Fruit fly (Drosophila melanogaster) whole organism, embryonic: ENCODE data around the gene CG31897.

Experiments used
- Bgb ChIP-seq: fragments of 200-800 bp; sonication (Bioruptor generic); IDR thresholded peaks from 2 replicates; pipeline ENCODE4 v1.3.6; 2022; ENCODE audit warnings: missing biosample characterization, missing genetic modification characterization; ENCODE audit not compliant: partially characterized antibody
- Blimp-1 ChIP-seq: fragments of 200-800 bp; sonication (Bioruptor generic); optimal IDR thresholded peaks from 3 replicates; lab custom pipeline; 2018; ENCODE audit warnings: missing biosample characterization, missing genetic modification characterization, mild to moderate bottlenecking, moderate library complexity, missing genetic modification reagents
- CG10321 ChIP-seq: fragments of 200-800 bp; sonication (Bioruptor generic); IDR thresholded peaks from 2 replicates; pipeline ENCODE4 v1.3.6; 2022; ENCODE audit warnings: missing biosample characterization, missing genetic modification characterization
- CG11504 ChIP-seq: fragments of 200-800 bp; sonication (Bioruptor generic); optimal IDR thresholded peaks from 3 replicates; lab custom pipeline; 2019; ENCODE audit warnings: missing biosample characterization, mild to moderate bottlenecking, missing genetic modification characterization, moderate library complexity
- CG11560 ChIP-seq: fragments of 200-800 bp; sonication (Bioruptor generic); IDR thresholded peaks from 3 replicates; pipeline ENCODE4 v1.3.6; 2022; ENCODE audit warnings: missing biosample characterization, missing genetic modification characterization
- CG11695 ChIP-seq: fragments of 200-800 bp; sonication (Bioruptor generic); IDR thresholded peaks from 3 replicates; pipeline ENCODE4 v1.3.6; 2022; ENCODE audit warnings: missing biosample characterization, missing genetic modification characterization
- CG12104 ChIP-seq: fragments of 200-800 bp; sonication (Bioruptor generic); optimal IDR thresholded peaks from 3 replicates; lab custom pipeline; 2016; ENCODE audit warnings: missing biosample characterization, missing genetic modification characterization
- CG15696 ChIP-seq: fragments of 200-800 bp; sonication (Bioruptor generic); optimal IDR thresholded peaks from 2 replicates; lab custom pipeline; 2019; ENCODE audit warnings: missing biosample characterization, mild to moderate bottlenecking, missing genetic modification characterization, moderate library complexity
- CG16815 ChIP-seq: fragments of 200-800 bp; sonication (Bioruptor generic); optimal IDR thresholded peaks from 3 replicates; lab custom pipeline; 2017; ENCODE audit warnings: missing biosample characterization, mild to moderate bottlenecking, missing genetic modification characterization
- CG18262 ChIP-seq: fragments of 200-800 bp; optimal IDR thresholded peaks from 3 replicates; lab custom pipeline; 2019; ENCODE audit warnings: missing biosample characterization, mild to moderate bottlenecking, missing genetic modification characterization, moderate library complexity
- CG34376 ChIP-seq: fragments of 200-800 bp; sonication (Bioruptor generic); optimal IDR thresholded peaks from 2 replicates; lab custom pipeline; 2018; ENCODE audit warnings: missing biosample characterization, mild to moderate bottlenecking, missing genetic modification characterization
- CG4404 ChIP-seq: fragments of 200-800 bp; sonication (Bioruptor generic); IDR thresholded peaks from 2 replicates; pipeline ENCODE4 v1.3.6; 2022; ENCODE audit warnings: missing biosample characterization, missing genetic modification characterization
- CG6791 ChIP-seq: fragments of 200-800 bp; sonication (Bioruptor generic); IDR thresholded peaks from 3 replicates; pipeline ENCODE4 v1.3.6; 2022; ENCODE audit warnings: missing biosample characterization, missing genetic modification characterization; ENCODE audit not compliant: partially characterized antibody
- CG8388 ChIP-seq: fragments of 200-800 bp; sonication (Bioruptor generic); optimal IDR thresholded peaks from 2 replicates; lab custom pipeline; 2019; ENCODE audit warnings: missing biosample characterization, mild to moderate bottlenecking, missing genetic modification characterization, moderate library complexity
- CG9817 ChIP-seq: fragments of 200-800 bp; sonication (Bioruptor generic); optimal IDR thresholded peaks from 2 replicates; lab custom pipeline; 2018; ENCODE audit warnings: missing biosample characterization, mild to moderate bottlenecking, missing genetic modification characterization, moderate library complexity
- CrebB ChIP-seq: fragments of 200-800 bp; sonication (Bioruptor generic); optimal IDR thresholded peaks from 3 replicates; lab custom pipeline; 2018; ENCODE audit warnings: missing biosample characterization, mild to moderate bottlenecking, missing genetic modification characterization
- Dll ChIP-seq: fragments of 200-800 bp; sonication (Bioruptor generic); IDR thresholded peaks from 4 replicates; pipeline ENCODE4 v1.3.6; 2022; ENCODE audit warnings: missing biosample characterization, missing genetic modification characterization; ENCODE audit not compliant: partially characterized antibody
- Ptx1 ChIP-seq: fragments of 200-800 bp; sonication (Bioruptor generic); IDR thresholded peaks from 2 replicates; pipeline ENCODE4 v1.3.6; 2022; ENCODE audit warnings: missing biosample characterization, missing genetic modification characterization
- Sin3A ChIP-seq: fragments of >200 bp; optimal IDR thresholded peaks from 2 replicates; lab custom pipeline; 2018
- abd-A ChIP-seq: fragments of 200-800 bp; sonication (Bioruptor generic); optimal IDR thresholded peaks from 3 replicates; lab custom pipeline; 2019; ENCODE audit warnings: missing biosample characterization, mild to moderate bottlenecking, missing genetic modification characterization, moderate library complexity
- br ChIP-seq: fragments of >200 bp; optimal IDR thresholded peaks from 2 replicates; lab custom pipeline; 2017
- chm ChIP-seq: fragments of 200-800 bp; sonication (Bioruptor generic); IDR thresholded peaks from 2 replicates; pipeline ENCODE4 v1.3.6; 2022; ENCODE audit warnings: missing biosample characterization, missing genetic modification characterization
- dimm ChIP-seq: fragments of 200-800 bp; sonication (Bioruptor generic); IDR thresholded peaks from 2 replicates; pipeline ENCODE4 v1.3.6; 2022; ENCODE audit warnings: missing biosample characterization, missing genetic modification characterization
- ftz-f1 ChIP-seq: fragments of 200-800 bp; sonication (Bioruptor generic); optimal IDR thresholded peaks from 2 replicates; lab custom pipeline; 2016; ENCODE audit warnings: missing biosample characterization, missing genetic modification characterization
- gem ChIP-seq: fragments of 200-800 bp; sonication (Bioruptor generic); optimal IDR thresholded peaks from 2 replicates; lab custom pipeline; 2019; ENCODE audit warnings: missing biosample characterization, mild to moderate bottlenecking, missing genetic modification characterization, moderate library complexity
- grau ChIP-seq: fragments of 200-800 bp; optimal IDR thresholded peaks from 3 replicates; lab custom pipeline; 2019; ENCODE audit warnings: missing biosample characterization, mild to moderate bottlenecking, missing genetic modification characterization, moderate library complexity
- gsb-n ChIP-seq: fragments of 200-800 bp; sonication (Bioruptor generic); optimal IDR thresholded peaks from 3 replicates; lab custom pipeline; 2018; ENCODE audit warnings: missing biosample characterization, mild to moderate bottlenecking, missing genetic modification characterization
- gt ChIP-seq: fragments of 200-800 bp; sonication (Bioruptor generic); IDR thresholded peaks from 2 replicates; pipeline ENCODE4 v1.3.6; 2022; ENCODE audit warnings: missing biosample characterization, missing genetic modification characterization
- hth ChIP-seq: fragments of >200 bp; optimal IDR thresholded peaks from 2 replicates; lab custom pipeline; 2017; ENCODE audit warnings: inconsistent platforms
- mam ChIP-seq: fragments of 200-800 bp; sonication (Bioruptor generic); optimal IDR thresholded peaks from 3 replicates; lab custom pipeline; 2016; ENCODE audit warnings: missing biosample characterization, missing genetic modification characterization
- mld ChIP-seq: fragments of 200-800 bp; sonication (Bioruptor generic); IDR thresholded peaks from 3 replicates; pipeline ENCODE4 v1.3.6; 2022; ENCODE audit warnings: missing biosample characterization, missing genetic modification characterization; ENCODE audit not compliant: partially characterized antibody
- peb ChIP-seq: fragments of 200-800 bp; sonication (Bioruptor generic); IDR thresholded peaks from 2 replicates; pipeline ENCODE4 v1.3.6; 2022; ENCODE audit warnings: missing biosample characterization, missing genetic modification characterization
- phol ChIP-seq: fragments of 200-800 bp; sonication (Bioruptor generic); optimal IDR thresholded peaks from 3 replicates; lab custom pipeline; 2018; ENCODE audit warnings: missing biosample characterization, mild to moderate bottlenecking, missing genetic modification characterization, moderate library complexity
- prd ChIP-seq, 3 experiments: fragments of >200 bp in 2 of 3; fragments of 200-800 bp in 1 of 3; sonication (Bioruptor generic) in 1 of 3; optimal IDR thresholded peaks in 2 of 3; IDR thresholded peaks in 1 of 3; 2 replicates in 2 of 3; 3 replicates in 1 of 3; pipeline versions ENCODE4 v1.3.6 to Lab custom; 2017 to 2022; ENCODE audit warnings: missing biosample characterization in 1 of 3, missing genetic modification characterization in 1 of 3
- row ChIP-seq: fragments of 200-800 bp; sonication (Bioruptor generic); IDR thresholded peaks from 3 replicates; pipeline ENCODE4 v1.3.6; 2022; ENCODE audit warnings: missing biosample characterization, missing genetic modification characterization
- sens ChIP-seq: fragments of 200-800 bp; sonication (Bioruptor generic); peaks from one replicate; lab custom pipeline; 2016; ENCODE audit warnings: missing biosample characterization, missing genetic modification characterization
- seq ChIP-seq: fragments of 200-800 bp; sonication (Bioruptor generic); IDR thresholded peaks from 2 replicates; pipeline ENCODE4 v1.3.6; 2022; ENCODE audit warnings: missing biosample characterization, missing genetic modification characterization
- sug ChIP-seq: fragments of 200-800 bp; optimal IDR thresholded peaks from 2 replicates; lab custom pipeline; 2019; ENCODE audit warnings: missing biosample characterization, mild to moderate bottlenecking, missing genetic modification characterization, moderate library complexity
- trem ChIP-seq: fragments of 200-800 bp; optimal IDR thresholded peaks from 3 replicates; lab custom pipeline; 2019; ENCODE audit warnings: missing biosample characterization, mild to moderate bottlenecking, missing genetic modification characterization, moderate library complexity
- trh ChIP-seq: fragments of 200-800 bp; sonication (Bioruptor generic); optimal IDR thresholded peaks from 2 replicates; lab custom pipeline; 2016; ENCODE audit warnings: missing biosample characterization, missing genetic modification characterization
- twi ChIP-seq: fragments of 200-800 bp; optimal IDR thresholded peaks from 2 replicates; lab custom pipeline; 2019; ENCODE audit warnings: missing biosample characterization, mild to moderate bottlenecking, missing genetic modification characterization, moderate library complexity
- unpg ChIP-seq: fragments of 200-800 bp; sonication (Bioruptor generic); optimal IDR thresholded peaks from 3 replicates; lab custom pipeline; 2018; ENCODE audit warnings: missing biosample characterization, mild to moderate bottlenecking, missing genetic modification characterization, moderate library complexity
- z ChIP-seq: fragments of 200-800 bp; sonication (Bioruptor generic); IDR thresholded peaks from 3 replicates; pipeline ENCODE4 v1.3.6; 2022; ENCODE audit warnings: missing biosample characterization, missing genetic modification characterization

The CG31897 gene

dm6 chr2L:8471667-8472066, 29.4 kb downstream of the CG31897 start (continued):
- TF ChIP-seq Blimp-1 (GFP tag; lab: Kevin White, UChicago) (peak; percentile 56), Sin3A (lab: Kevin White, UChicago) (no peak), CG11560 (tag; lab: Robert Waterston, UW) (no peak), CG11504 (peak; percentile 50), CG4404 (GFP tag; lab: Robert Waterston, UW) (no peak), sug (no peak), CG10321 (no peak), trh (GFP tag; lab: Kevin White, UChicago) (no peak), Bgb (GFP tag; lab: Robert Waterston, UW) (no peak), trem (tag; lab: Kevin White, UChicago) (peak; percentile 49), gt (GFP tag; lab: Robert Waterston, UW) (no peak), CrebB (tag; lab: Kevin White, UChicago) (no peak), phol (tag; lab: Kevin White, UChicago) (peak; percentile 71), row (GFP tag; lab: Robert Waterston, UW) (peak; percentile 50), grau (peak; percentile 38), CG34376 (GFP tag; lab: Kevin White, UChicago) (no peak), CG9817 (no peak), twi (tag; lab: Kevin White, UChicago) (no peak), peb (GFP tag; lab: Robert Waterston, UW) (no peak), gsb-n (tag; lab: Kevin White, UChicago) (peak; percentile 50), CG11695 (GFP tag; lab: Robert Waterston, UW) (0 out of 3 replicates have a peak, but pooled peaks have one; percentile 16), CG8388 (peak; percentile 49), unpg (GFP tag; lab: Kevin White, UChicago) (peak; percentile 32), ftz-f1 (GFP tag; lab: Kevin White, UChicago) (no peak), CG16815 (GFP tag; lab: Kevin White, UChicago) (peak; percentile 32), CG18262 (tag; lab: Kevin White, UChicago) (peak; percentile 72), hth (lab: Kevin White, UChicago) (no peak), br (lab: Kevin White, UChicago) (no peak), mam (GFP tag; lab: Kevin White, UChicago) (no peak), prd (optimal IDR thresholded peaks at IDR 0.05; lab: Kevin White, UChicago) (no peak), prd (GFP tag; IDR thresholded peaks at IDR 0.05; lab: Robert Waterston, UW) (peak; percentile 61; the same call in 2 of the 3 replicates), z (GFP tag; lab: Robert Waterston, UW) (no peak), chm (GFP tag; lab: Robert Waterston, UW) (no peak), abd-A (tag; lab: Kevin White, UChicago) (no peak), mld (GFP tag; lab: Robert Waterston, UW) (no peak), CG12104 (GFP tag; lab: Kevin White, UChicago) (no peak), seq (no peak), gem (tag; lab: Kevin White, UChicago) (peak; percentile 67), dimm (GFP tag; lab: Robert Waterston, UW) (no peak), Dll (GFP tag; lab: Robert Waterston, UW) (no peak), CG15696 (peak; percentile 57), sens (GFP tag; lab: Kevin White, UChicago) (peak; percentile 84), Ptx1 (GFP tag; lab: Robert Waterston, UW) (peak; percentile 32; the same call in 1 of the 2 replicates), CG6791 (no peak)
